Worm (Caenorhabditis elegans) whole organism, late embryonic: ENCODE data around the gene zmp-5.

Experiments used
- C38D4.7 ChIP-seq: fragments of 200-800 bp; sonication (Bioruptor generic); optimal IDR thresholded peaks from 2 replicates; lab custom pipeline; 2018; ENCODE audit warnings: mild to moderate bottlenecking, missing genetic modification characterization, moderate library complexity, missing compliant biosample characterization
- K02D7.2 ChIP-seq: sonication (generic microtip); optimal IDR thresholded peaks from 2 replicates; lab custom pipeline; 2017; ENCODE audit warnings: mild to moderate bottlenecking, missing genetic modification characterization, missing compliant biosample characterization
- K09A11.1 ChIP-seq: sonication (generic microtip); optimal IDR thresholded peaks from 2 replicates; lab custom pipeline; 2017; ENCODE audit warnings: antibody characterized with exemption, mild to moderate bottlenecking, missing genetic modification characterization, missing compliant biosample characterization; ENCODE audit not compliant: insufficient read depth
- T23F11.4 ChIP-seq: fragments of 200-800 bp; sonication (Bioruptor generic); optimal IDR thresholded peaks from 2 replicates; lab custom pipeline; 2018; ENCODE audit warnings: mild to moderate bottlenecking, missing genetic modification characterization, missing compliant biosample characterization
- ama-1 ChIP-seq: fragments of 150-350 bp; optimal IDR thresholded peaks from 2 replicates; lab custom pipeline; 2014
- ceh-18 ChIP-seq: sonication (generic microtip); optimal IDR thresholded peaks from 2 replicates; lab custom pipeline; 2016; ENCODE audit warnings: missing genetic modification characterization, missing compliant biosample characterization
- ceh-19 ChIP-seq: fragments of 200-800 bp; sonication (Bioruptor generic); optimal IDR thresholded peaks from 2 replicates; lab custom pipeline; 2018; ENCODE audit warnings: mild to moderate bottlenecking, missing genetic modification characterization, missing compliant biosample characterization
- ceh-2 ChIP-seq: sonication (generic microtip); optimal IDR thresholded peaks from 2 replicates; lab custom pipeline; 2016; ENCODE audit warnings: missing genotype, missing genetic modification characterization, missing compliant biosample characterization
- ceh-31 ChIP-seq: sonication (generic microtip); optimal IDR thresholded peaks from 2 replicates; lab custom pipeline; 2016; ENCODE audit warnings: missing genetic modification characterization, missing compliant biosample characterization
- ceh-6 ChIP-seq: fragments of 200-800 bp; sonication (Bioruptor generic); optimal IDR thresholded peaks from 2 replicates; lab custom pipeline; 2018; ENCODE audit warnings: mild to moderate bottlenecking, missing genetic modification characterization, missing compliant biosample characterization
- ceh-9 ChIP-seq: sonication (generic microtip); optimal IDR thresholded peaks from 2 replicates; lab custom pipeline; 2016; ENCODE audit warnings: mild to moderate bottlenecking, missing genetic modification characterization, inconsistent platforms, missing compliant biosample characterization
- che-1 ChIP-seq: sonication (generic microtip); optimal IDR thresholded peaks from 2 replicates; lab custom pipeline; 2016; ENCODE audit warnings: mild to moderate bottlenecking, missing genetic modification characterization, missing compliant biosample characterization
- dmd-4 ChIP-seq: sonication (generic microtip); optimal IDR thresholded peaks from 2 replicates; lab custom pipeline; 2016; ENCODE audit warnings: borderline replicate concordance, missing genetic modification characterization, missing compliant biosample characterization
- elt-2 ChIP-seq: sonication (generic microtip); optimal IDR thresholded peaks from 2 replicates; lab custom pipeline; 2016; ENCODE audit warnings: missing genetic modification reagents, missing genetic modification characterization, missing compliant biosample characterization
- fkh-6 ChIP-seq: sonication (generic microtip); optimal IDR thresholded peaks from 2 replicates; lab custom pipeline; 2016; ENCODE audit warnings: missing genetic modification characterization, missing compliant biosample characterization
- gmeb-2 ChIP-seq: sonication (generic microtip); optimal IDR thresholded peaks from 2 replicates; lab custom pipeline; 2016; ENCODE audit warnings: missing genetic modification characterization, inconsistent platforms, missing compliant biosample characterization
- hlh-15 ChIP-seq: sonication (generic microtip); optimal IDR thresholded peaks from 2 replicates; lab custom pipeline; 2016; ENCODE audit warnings: missing genetic modification characterization, missing compliant biosample characterization
- madf-2 ChIP-seq: sonication (generic microtip); optimal IDR thresholded peaks from 2 replicates; lab custom pipeline; 2017; ENCODE audit warnings: missing genetic modification characterization, missing compliant biosample characterization
- nfya-1 ChIP-seq: sonication (generic microtip); optimal IDR thresholded peaks from 2 replicates; lab custom pipeline; 2017; ENCODE audit warnings: missing genetic modification characterization, mild to moderate bottlenecking, missing compliant biosample characterization, antibody characterized with exemption, moderate library complexity
- nhr-11 ChIP-seq: fragments of 150-350 bp; optimal IDR thresholded peaks from 2 replicates; lab custom pipeline; 2014; ENCODE audit warnings: missing biosample characterization, missing genetic modification characterization
- nhr-232 ChIP-seq: sonication (generic microtip); optimal IDR thresholded peaks from 2 replicates; lab custom pipeline; 2016; ENCODE audit warnings: missing genetic modification characterization, missing compliant biosample characterization
- odd-2 ChIP-seq: sonication (generic microtip); optimal IDR thresholded peaks from 2 replicates; lab custom pipeline; 2017; ENCODE audit warnings: antibody characterized with exemption, mild to moderate bottlenecking, missing genetic modification characterization, missing compliant biosample characterization
- pha-4 ChIP-seq: fragments of 150-350 bp; optimal IDR thresholded peaks from 2 replicates; lab custom pipeline; 2018; ENCODE audit warnings: missing biosample characterization, missing genetic modification reagents, missing genetic modification characterization
- pqm-1 ChIP-seq: sonication (generic microtip); optimal IDR thresholded peaks from 2 replicates; lab custom pipeline; 2016; ENCODE audit warnings: missing genetic modification characterization, missing compliant biosample characterization
- pros-1 ChIP-seq: fragments of 150-350 bp; optimal IDR thresholded peaks from 2 replicates; lab custom pipeline; 2014; ENCODE audit warnings: missing biosample characterization, missing genetic modification reagents, missing genetic modification characterization
- sdc-2 ChIP-seq: sonication (generic microtip); optimal IDR thresholded peaks from 2 replicates; lab custom pipeline; 2016; ENCODE audit warnings: missing genotype, missing genetic modification characterization, missing compliant biosample characterization
- sox-2 ChIP-seq: fragments of 200-800 bp; sonication (Bioruptor generic); IDR thresholded peaks from 2 replicates; pipeline ENCODE4 v1.3.6; 2022; ENCODE audit warnings: missing genetic modification reagents, missing genetic modification characterization, missing compliant biosample characterization
- syd-9 ChIP-seq: sonication (generic microtip); optimal IDR thresholded peaks from 2 replicates; lab custom pipeline; 2016; ENCODE audit warnings: mild to moderate bottlenecking, missing genetic modification characterization, moderate library complexity, missing compliant biosample characterization
- ttx-3 ChIP-seq: sonication (generic microtip); optimal IDR thresholded peaks from 2 replicates; lab custom pipeline; 2016; ENCODE audit warnings: missing genetic modification reagents, missing genetic modification characterization, missing compliant biosample characterization
- unc-3 ChIP-seq, 2 experiments: fragments of 200-800 bp in 1 of 2; sonication (Bioruptor generic) in 1 of 2; sonication (generic microtip) in 1 of 2; conservative IDR thresholded peaks in 1 of 2; optimal IDR thresholded peaks in 1 of 2; 2 replicates each; pipeline versions ENCODE4 v1.3.6 to Lab custom; 2016 to 2022; ENCODE audit warnings: missing compliant biosample characterization in 2 of 2, missing genetic modification characterization in 2 of 2, missing genetic modification reagents in 1 of 2
- unc-42 ChIP-seq: sonication (generic microtip); optimal IDR thresholded peaks from 2 replicates; lab custom pipeline; 2016; ENCODE audit warnings: missing genotype, missing genetic modification characterization, missing compliant biosample characterization
- zip-5 ChIP-seq: sonication (generic microtip); optimal IDR thresholded peaks from 2 replicates; lab custom pipeline; 2016; ENCODE audit warnings: missing genetic modification characterization, missing compliant biosample characterization
- ztf-16 ChIP-seq: sonication (generic microtip); optimal IDR thresholded peaks from 2 replicates; lab custom pipeline; 2017; ENCODE audit warnings: missing genetic modification characterization, missing compliant biosample characterization

Gene zmp-5

ce11 chrX:12619165-12619564, 27.8 kb upstream of the zmp-5 start, which contains the start of gene R09A8.2:
Gene R09A8.2 (plus strand): TSS chrX:12619465.
- TF ChIP-seq ceh-6 (GFP tag; lab: Kevin White, UChicago): no peak

- TF ChIP-seq dmd-4 (tag; lab: Kevin White, UChicago) (no peak), ceh-9 (tag; lab: Kevin White, UChicago) (no peak), nfya-1 (no peak), gmeb-2 (tag; lab: Kevin White, UChicago) (no peak), odd-2 (tag; lab: Kevin White, UChicago) (no peak), che-1 (no peak), zip-5 (tag; lab: Kevin White, UChicago) (no peak)
Observed at ce11 chrX:12620310-12620709, 26.6 kb upstream of the zmp-5 start.

ce11 chrX:12627797-12628196, 19.1 kb upstream of the zmp-5 start:
- TF ChIP-seq sox-2 (GFP tag; lab: Robert Waterston, UW) (no peak), elt-2 (tag; lab: Kevin White, UChicago) (peak; percentile 46)

ce11 chrX:12629257-12629656, 17.7 kb upstream of the zmp-5 start:
- TF ChIP-seq pqm-1 (tag; lab: Kevin White, UChicago) (no peak), pros-1 (tag; lab: Kevin White, UChicago) (peak; percentile 59), ttx-3 (no peak), unc-42 (tag; lab: Kevin White, UChicago) (peak; percentile 39), ceh-2 (tag; lab: Kevin White, UChicago) (no peak), T23F11.4 (no peak), unc-3 (GFP tag; conservative IDR thresholded peaks at IDR 0.05; lab: Robert Waterston, UW) (no peak), unc-3 (tag; optimal IDR thresholded peaks at IDR 0.05; lab: Kevin White, UChicago) (peak; percentile 45), ceh-18 (tag; lab: Kevin White, UChicago) (peak; percentile 27), ama-1 (lab: Kevin White, UChicago) (no peak), nhr-11 (tag; lab: Kevin White, UChicago) (no peak), ceh-31 (tag; lab: Kevin White, UChicago) (peak; percentile 46), fkh-6 (tag; lab: Kevin White, UChicago) (no peak), sdc-2 (tag; lab: Kevin White, UChicago) (peak; percentile 35), ceh-6 (GFP tag; lab: Kevin White, UChicago) (peak; percentile 16), zip-5 (tag; lab: Kevin White, UChicago) (no peak), ceh-19 (peak; percentile 45)

ce11 chrX:12630005-12630404, 16.9 kb upstream of the zmp-5 start:
- no peak for TF ChIP-seq madf-2 (tag; lab: Kevin White, UChicago)
- TF ChIP-seq K09A11.1 (tag; lab: Kevin White, UChicago): no peak
- no peak for TF ChIP-seq K02D7.2 (tag; lab: Kevin White, UChicago)
- TF ChIP-seq gmeb-2 (tag; lab: Kevin White, UChicago): no peak
- TF ChIP-seq hlh-15 (tag; lab: Kevin White, UChicago): no peak
- TF ChIP-seq unc-3 (GFP tag; conservative IDR thresholded peaks at IDR 0.05; lab: Robert Waterston, UW): no peak
- no peak for TF ChIP-seq unc-3 (tag; optimal IDR thresholded peaks at IDR 0.05; lab: Kevin White, UChicago)
- no peak for TF ChIP-seq elt-2 (tag; lab: Kevin White, UChicago)
- no peak for TF ChIP-seq syd-9 (tag; lab: Kevin White, UChicago)
- no peak for TF ChIP-seq ztf-16 (tag; lab: Kevin White, UChicago)
- TF ChIP-seq fkh-6 (tag; lab: Kevin White, UChicago): no peak
- no peak for TF ChIP-seq nhr-232 (tag; lab: Kevin White, UChicago)
- no peak for TF ChIP-seq pha-4 (tag; lab: Kevin White, UChicago)
- TF ChIP-seq C38D4.7 (GFP tag; lab: Kevin White, UChicago): no peak
- TF ChIP-seq, all 69 proteins: peak for 0
